Worm (Caenorhabditis elegans): ENCODE data around the gene K02F3.2.
A peak's percentile ranks its signal among the peaks of the same experiment; 100 is the strongest.

The K02F3.2 gene

DNA sequence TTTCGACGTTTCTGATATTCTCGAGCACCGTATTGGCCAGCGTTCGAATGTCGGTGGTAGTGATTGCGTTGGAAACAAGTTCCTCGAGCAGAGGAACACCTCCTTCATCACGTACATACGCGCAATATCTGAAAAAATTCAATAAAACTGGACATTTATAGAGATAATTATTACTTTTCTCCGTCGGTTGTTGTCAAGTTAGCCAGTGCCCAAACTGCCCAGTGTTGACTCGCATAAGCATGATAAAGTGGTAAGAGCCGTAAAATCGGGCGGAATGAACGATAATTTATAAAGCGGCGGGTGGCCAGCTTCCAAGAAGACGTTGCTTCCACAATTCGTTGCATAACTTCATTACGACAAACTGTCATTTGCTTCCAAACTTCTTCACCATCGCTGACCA, 38.0 kb downstream of the K02F3.2 start:
- TF ChIP-seq mxl-1 (tag; optimal IDR thresholded peaks at IDR 0.05): no peak
- TF ChIP-seq dox-1 (GFP tag; IDR thresholded peaks at IDR 0.05): no peak
- TF ChIP-seq mel-28 (tag; optimal IDR thresholded peaks at IDR 0.05; ENCODE audit: borderline replicate concordance): no peak
- TF ChIP-seq attf-6 (GFP tag; IDR thresholded peaks at IDR 0.05): no peak
- TF ChIP-seq lag-1 (GFP tag; IDR thresholded peaks at IDR 0.05): no peak
- no peak for TF ChIP-seq attf-5 (GFP tag; optimal IDR thresholded peaks at IDR 0.05)

DNA sequence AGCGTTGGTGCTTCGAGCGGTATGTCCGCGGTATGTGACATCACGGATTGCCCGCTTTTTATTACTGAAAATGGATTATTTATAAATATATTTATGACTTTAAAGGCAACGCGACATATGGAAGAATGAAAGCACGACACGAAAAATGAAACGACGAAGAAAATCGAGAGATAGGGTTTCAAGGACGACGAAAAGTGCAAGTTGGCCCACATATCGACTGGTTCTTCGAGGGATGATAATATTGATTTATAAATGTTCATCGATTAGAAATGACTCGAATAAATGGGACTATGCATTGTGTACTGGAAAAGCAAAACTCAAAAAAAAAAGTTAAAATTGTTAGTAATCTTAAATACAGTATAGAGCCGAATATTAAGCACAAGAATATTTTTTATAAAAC, 41.1 kb downstream of the K02F3.2 start, which contains the start of gene zer-1:
zer-1 (minus strand) TSS at position 68 of the 400 bp plus-strand sequence.
- TF ChIP-seq ets-4 (GFP tag; optimal IDR thresholded peaks at IDR 0.05) (no peak), atf-7 (tag; optimal IDR thresholded peaks at IDR 0.05) (no peak), sdz-38 (tag; optimal IDR thresholded peaks at IDR 0.05) (no peak), hsf-1 (GFP tag; IDR thresholded peaks at IDR 0.05) (no peak), Y56A3A.18 (GFP tag; IDR thresholded peaks at IDR 0.05) (no peak), dpff-1 (tag; optimal IDR thresholded peaks at IDR 0.05) (no peak), die-1 (tag; optimal IDR thresholded peaks at IDR 0.05) (no peak), pha-4 (tag; optimal IDR thresholded peaks at IDR 0.05) (no peak)

DNA sequence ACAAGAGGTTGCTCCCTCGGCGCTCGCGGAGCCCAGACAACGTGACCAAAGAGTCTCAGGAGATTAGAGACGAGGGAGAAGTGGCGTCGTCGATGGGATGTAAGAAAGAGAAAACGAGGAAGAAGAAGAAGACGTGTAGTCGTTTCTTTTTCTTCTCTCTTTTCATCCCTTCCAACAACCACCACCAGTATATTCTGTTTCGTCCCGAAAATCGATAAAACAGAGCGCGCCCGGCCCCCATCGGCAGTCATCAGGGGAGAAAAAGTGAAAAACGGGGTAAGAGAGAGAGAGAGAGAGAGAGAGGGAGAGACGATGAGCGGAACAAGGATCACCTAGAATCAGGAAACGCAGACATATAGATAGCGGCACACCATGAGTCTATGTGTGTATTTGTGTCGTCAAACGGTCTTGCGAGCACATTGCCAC, 42.2 kb downstream of the K02F3.2 start:
- TF ChIP-seq nfya-2 (GFP tag; IDR thresholded peaks at IDR 0.05): no peak
- peak; percentile 57; the same call in 1 of the 2 replicates for TF ChIP-seq ekl-4 (GFP tag; IDR thresholded peaks at IDR 0.05)
- no peak for TF ChIP-seq ztf-25 (GFP tag; IDR thresholded peaks at IDR 0.05)
- no peak for TF ChIP-seq aptf-2 (GFP tag; conservative IDR thresholded peaks at IDR 0.05)
- TF ChIP-seq F49E8.2 (tag; optimal IDR thresholded peaks at IDR 0.05; ENCODE audit: insufficient read depth): no peak
- peak; percentile 75 for TF ChIP-seq nhr-80 (tag; optimal IDR thresholded peaks at IDR 0.05)
- no peak for TF ChIP-seq ztf-22 (GFP tag; optimal IDR thresholded peaks at IDR 0.05)
- TF ChIP-seq F22D6.2 (tag; optimal IDR thresholded peaks at IDR 0.05): no peak
- no peak for TF ChIP-seq T26A5.8 (tag; optimal IDR thresholded peaks at IDR 0.05)
- TF ChIP-seq hlh-26 (GFP tag; conservative IDR thresholded peaks at IDR 0.05): no peak
- TF ChIP-seq mel-28 (tag; optimal IDR thresholded peaks at IDR 0.05; ENCODE audit: borderline replicate concordance): no peak
- TF ChIP-seq snpc-1.1 (tag; optimal IDR thresholded peaks at IDR 0.05; ENCODE audit: insufficient read depth): no peak
- TF ChIP-seq zim-3 (tag; optimal IDR thresholded peaks at IDR 0.05): no peak
- no peak for TF ChIP-seq ceh-91 (GFP tag; IDR thresholded peaks at IDR 0.05)
- TF ChIP-seq ceh-100 (GFP tag; IDR thresholded peaks at IDR 0.05): no peak
- no peak for TF ChIP-seq K11D2.4 (GFP tag; IDR thresholded peaks at IDR 0.05)
- no peak for TF ChIP-seq Y53F4B.3 (GFP tag; IDR thresholded peaks at IDR 0.05)
- TF ChIP-seq lir-1 (GFP tag; conservative IDR thresholded peaks at IDR 0.05): no peak
- no peak for TF ChIP-seq lsl-1 (GFP tag; optimal IDR thresholded peaks at IDR 0.05)
- TF ChIP-seq attf-5 (GFP tag; optimal IDR thresholded peaks at IDR 0.05): peak; percentile 83
- peak; percentile 18 for TF ChIP-seq lin-54 (GFP tag; optimal IDR thresholded peaks at IDR 0.05)
- no peak for TF ChIP-seq B0035.1 (tag; optimal IDR thresholded peaks at IDR 0.05)
- no peak for TF ChIP-seq fkh-3 (tag; optimal IDR thresholded peaks at IDR 0.05)
- peak in 1 of 3 experiments; percentile 41 for TF ChIP-seq lin-35 (GFP tag; optimal IDR thresholded peaks at IDR 0.05)
- peak; percentile 56 for TF ChIP-seq ztf-26 (tag; optimal IDR thresholded peaks at IDR 0.05)
- peak; percentile 74; the same call in 1 of the 2 replicates for TF ChIP-seq lin-26 (GFP tag; IDR thresholded peaks at IDR 0.05)
- no peak for TF ChIP-seq madf-10 (tag; optimal IDR thresholded peaks at IDR 0.05)
- no peak for TF ChIP-seq ztf-3 (GFP tag; optimal IDR thresholded peaks at IDR 0.05)
- TF ChIP-seq B0019.2 (GFP tag; conservative IDR thresholded peaks at IDR 0.05): no peak
- no peak for TF ChIP-seq egl-18 (GFP tag; IDR thresholded peaks at IDR 0.05)
- TF ChIP-seq ztf-6 (GFP tag; IDR thresholded peaks at IDR 0.05): no peak
- no peak for TF ChIP-seq hlh-12 (tag; optimal IDR thresholded peaks at IDR 0.05)
- peak; percentile 41; the same call in 1 of the 2 replicates for TF ChIP-seq pbrm-1 (GFP tag; IDR thresholded peaks at IDR 0.05)
- no peak for TF ChIP-seq Y79H2A.3 (GFP tag; conservative IDR thresholded peaks at IDR 0.05)
- no peak for TF ChIP-seq let-526 (GFP tag; IDR thresholded peaks at IDR 0.05)
